Fruit fly (Drosophila melanogaster) whole organism, larva: ENCODE measurements around the gene RpS2.
A peak's percentile ranks its signal among the peaks of the same experiment; 100 is the strongest.

Source experiments
- noc ChIP-seq: fragments of 200-800 bp; sonication (Bioruptor generic); optimal IDR thresholded peaks from 3 replicates; lab custom pipeline; 2019; ENCODE audit warnings: missing biosample characterization, mild to moderate bottlenecking, missing genetic modification characterization, moderate library complexity

Gene RpS2

DNA sequence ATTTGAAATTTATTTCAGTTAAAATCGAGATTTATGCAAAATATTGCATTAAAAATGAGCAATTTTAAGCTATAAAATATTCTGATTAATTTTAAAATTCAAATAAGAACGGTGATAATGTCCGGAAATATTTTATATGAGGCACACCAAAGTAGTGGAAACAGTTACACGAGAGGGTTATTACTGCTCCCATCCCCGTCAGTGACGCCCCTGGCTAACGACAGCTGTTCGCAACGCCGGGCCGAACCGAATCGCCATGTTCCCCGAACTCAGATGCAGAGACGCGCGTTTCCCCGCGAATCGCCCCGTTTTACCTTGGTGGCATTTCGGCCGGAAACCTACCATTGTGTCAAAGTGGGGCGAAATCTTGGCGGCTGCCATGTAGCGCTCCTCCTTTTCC lies 14.4 kb upstream of the RpS2 start:
- TF ChIP-seq noc (tag; lab: Kevin White, UChicago): peak; percentile 25

DNA sequence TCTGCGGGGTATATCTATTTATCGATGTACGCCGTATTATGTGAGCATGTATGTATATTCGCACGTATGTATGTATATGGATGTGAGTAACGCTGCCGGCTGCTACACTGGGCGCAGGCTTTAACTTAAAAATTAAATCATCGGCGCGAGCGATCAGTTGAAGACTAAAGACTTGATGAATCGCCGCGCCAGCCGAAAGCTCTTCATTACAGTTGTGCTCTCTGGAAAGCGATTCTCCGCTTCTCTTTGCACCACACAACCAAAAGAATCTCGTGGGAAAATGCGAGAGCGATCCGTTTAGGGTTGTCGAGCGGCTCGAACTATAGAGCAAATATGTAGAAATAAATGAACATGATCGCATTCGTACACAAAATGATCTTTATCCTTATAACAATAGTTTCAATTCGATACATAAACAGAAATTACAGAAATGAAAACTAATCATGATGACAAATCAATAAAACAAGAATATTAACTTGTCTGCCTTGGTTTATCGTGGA lies 11.2 kb upstream of the RpS2 start, which contains the start of gene CG13124:
Gene CG13124, minus strand, starts transcription at position 166 of the 500 bp plus-strand sequence.
- no peak for TF ChIP-seq noc (tag; lab: Kevin White, UChicago)

DNA sequence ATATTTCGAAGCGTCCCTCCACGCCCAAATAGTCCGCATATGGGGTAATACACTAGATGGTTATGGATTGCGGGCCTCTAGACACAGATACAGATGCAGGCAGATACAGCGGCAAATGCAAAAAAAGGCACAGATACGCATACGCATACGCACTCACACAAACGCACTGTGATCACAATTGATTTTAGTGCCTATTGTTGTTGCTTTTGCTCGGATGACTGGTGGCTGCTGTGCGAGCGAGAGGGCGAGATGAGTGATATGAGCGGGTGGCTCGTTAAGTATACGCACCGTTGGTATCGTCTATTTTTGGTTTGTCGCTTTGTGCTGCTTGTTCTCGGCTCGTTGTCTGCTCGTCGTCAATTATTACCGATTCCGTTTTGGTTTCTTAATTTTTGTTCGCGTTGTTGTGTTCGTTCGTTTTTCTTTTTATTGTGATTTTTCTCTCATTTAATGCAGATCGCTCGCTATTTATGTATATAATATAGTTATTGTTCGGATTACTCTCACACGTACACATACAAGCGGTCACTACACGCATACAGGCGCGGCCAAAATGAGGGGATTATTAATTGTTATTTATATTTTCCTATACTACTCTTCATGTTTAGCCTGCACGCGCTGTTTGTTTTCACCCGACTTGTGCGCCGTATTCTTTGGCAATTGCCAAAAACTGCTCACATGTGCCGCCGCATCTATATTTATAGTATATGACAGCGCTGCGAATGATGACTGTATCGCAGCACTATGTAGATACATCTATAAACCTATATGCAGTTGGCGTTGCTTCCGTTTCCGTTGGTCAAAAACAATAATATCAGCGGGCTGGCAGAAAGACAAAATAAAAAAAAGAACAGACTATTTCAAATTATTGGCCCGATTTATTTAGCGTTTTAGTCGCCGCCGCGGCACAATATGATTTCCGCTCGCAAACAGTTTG lies 10.2 kb upstream of the RpS2 start:
- TF ChIP-seq noc (tag; lab: Kevin White, UChicago): no peak

DNA sequence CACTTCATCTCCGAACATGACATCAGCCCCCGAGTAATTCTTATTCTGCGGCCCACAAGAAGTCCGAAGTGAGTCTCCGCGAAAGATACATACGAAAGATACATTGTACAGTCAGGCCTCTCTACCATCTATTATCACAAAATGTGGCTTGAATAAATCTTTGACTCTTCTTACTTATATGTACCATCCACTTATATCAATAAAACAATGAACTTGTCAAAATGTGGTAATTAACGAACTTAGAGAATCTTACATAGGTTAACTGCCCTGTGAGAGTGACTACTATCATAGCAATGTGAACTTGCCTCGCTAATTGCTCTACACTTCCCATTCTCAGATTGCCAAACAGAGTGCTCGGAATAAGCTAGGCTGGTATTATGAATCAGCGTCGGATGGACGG lies 9.3 kb upstream of the RpS2 start:
- no peak for TF ChIP-seq noc (tag; lab: Kevin White, UChicago)

DNA sequence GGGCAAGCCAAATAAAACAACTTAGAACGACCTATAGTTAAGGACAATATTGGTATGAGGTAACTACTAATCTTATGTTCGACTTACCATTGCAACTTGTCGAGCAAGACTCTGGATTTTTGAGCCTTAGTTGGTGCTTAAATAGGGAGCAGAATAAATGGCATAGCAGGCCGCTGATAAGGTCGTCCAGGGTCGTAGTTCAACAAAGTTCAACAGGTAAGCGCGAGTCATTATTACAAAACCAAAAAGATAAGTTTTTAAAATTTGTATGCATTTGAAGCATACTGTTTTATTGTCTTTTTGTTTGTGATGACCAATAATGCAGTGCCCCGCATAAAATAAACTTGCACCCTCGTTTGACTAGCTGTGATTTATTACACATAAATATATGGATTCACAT lies 5.7 kb upstream of the RpS2 start, which contains the start of gene Muc30E:
Gene Muc30E, minus strand, starts transcription at position 101 of the 400 bp plus-strand sequence.
- no peak for TF ChIP-seq noc (tag; lab: Kevin White, UChicago)

DNA sequence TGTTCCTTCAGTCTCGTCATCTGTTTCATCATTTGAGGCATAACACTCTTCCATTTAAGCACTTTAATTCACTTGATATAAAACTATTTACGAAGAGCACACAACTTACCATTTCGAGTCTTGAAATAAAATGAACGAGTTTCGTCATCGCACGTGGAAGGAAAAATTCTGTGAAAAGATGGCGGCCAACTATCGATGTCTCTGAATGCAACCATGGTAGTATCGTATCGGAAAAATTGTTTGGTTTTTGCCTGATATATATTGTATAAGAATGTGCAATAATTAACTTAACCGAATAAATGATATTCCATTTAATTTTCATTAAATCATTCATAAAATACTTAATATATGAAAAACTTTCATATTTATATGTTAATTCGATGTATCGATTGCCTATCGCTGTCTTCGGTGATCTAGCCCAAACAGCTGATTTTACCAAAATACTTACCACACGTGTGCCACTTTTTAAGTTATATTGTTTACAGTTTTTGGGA lies 2.4 kb downstream of the RpS2 start, which contains the start of gene Bka:
Gene Bka, plus strand, starts transcription at position 417 of the 494 bp plus-strand sequence.
- TF ChIP-seq noc (tag; lab: Kevin White, UChicago): peak; percentile 52

DNA sequence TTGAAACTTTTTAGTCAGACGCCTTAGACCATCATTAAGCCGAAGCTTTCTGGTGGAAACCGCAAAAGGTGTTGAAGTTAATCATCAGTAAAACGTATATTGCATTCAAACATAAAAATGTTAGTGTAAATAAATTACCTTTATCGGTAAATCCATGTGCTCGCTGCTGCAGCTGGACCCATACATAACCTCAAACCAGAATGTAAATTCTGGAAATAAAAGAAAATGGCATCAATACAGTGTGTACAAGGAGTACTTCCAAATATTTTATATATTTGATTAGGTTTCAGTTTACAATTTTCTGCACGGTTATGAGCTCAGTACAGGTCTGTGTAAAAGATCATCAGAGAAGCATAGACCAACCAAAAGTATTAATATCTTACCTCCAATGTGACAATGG lies 3.2 kb downstream of the RpS2 start:
- no peak for TF ChIP-seq noc (tag; lab: Kevin White, UChicago)

DNA sequence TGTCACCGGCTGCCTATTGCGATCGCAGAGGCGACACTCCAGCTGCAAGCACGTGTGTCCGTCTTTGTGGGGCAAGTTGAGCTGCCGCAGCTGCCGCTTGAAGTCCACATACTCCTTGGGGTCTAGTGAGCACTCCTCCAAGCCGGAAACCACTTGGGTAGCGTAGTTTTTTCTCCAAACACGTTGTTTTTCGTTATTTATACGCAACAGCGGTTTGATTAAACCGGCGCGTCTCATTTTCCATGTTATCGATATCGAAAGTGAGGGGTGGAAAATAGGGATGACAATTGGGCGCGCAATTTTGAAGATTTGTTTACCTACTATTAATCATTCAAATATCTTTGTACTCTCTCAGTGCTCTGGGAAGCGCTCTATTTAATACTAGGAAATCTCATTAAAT lies 4.2 kb downstream of the RpS2 start, which contains the start of gene mtDNA-helicase:
Gene mtDNA-helicase, minus strand, starts transcription at position 264 of the 400 bp plus-strand sequence.
- TF ChIP-seq noc (tag; lab: Kevin White, UChicago): no peak

DNA sequence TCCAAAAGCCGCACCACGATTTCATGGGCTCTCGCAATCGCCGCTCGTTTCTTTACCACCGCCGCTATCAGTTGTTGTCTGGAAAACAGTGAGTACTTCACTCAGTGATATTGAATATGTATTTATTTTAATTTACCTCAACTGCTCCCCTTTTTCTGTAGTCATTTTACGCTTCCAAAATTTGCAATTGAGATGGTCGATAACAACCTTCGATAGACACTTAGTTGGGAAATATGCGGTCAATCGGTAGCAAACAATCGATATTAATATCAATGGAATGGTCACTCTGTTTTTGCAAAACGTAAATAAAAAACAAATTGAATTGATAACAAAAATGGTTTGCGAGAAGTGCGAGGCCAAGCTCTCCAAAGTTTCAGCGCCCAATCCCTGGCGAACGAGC lies 6.8 kb downstream of the RpS2 start, which contains the start of the genes CG34183 and CG4537:
Gene CG34183, minus strand, starts transcription at position 197 of the 400 bp plus-strand sequence.
Gene CG4537, plus strand, starts transcription at position 310 of the 400 bp plus-strand sequence.
- TF ChIP-seq noc (tag; lab: Kevin White, UChicago): no peak

DNA sequence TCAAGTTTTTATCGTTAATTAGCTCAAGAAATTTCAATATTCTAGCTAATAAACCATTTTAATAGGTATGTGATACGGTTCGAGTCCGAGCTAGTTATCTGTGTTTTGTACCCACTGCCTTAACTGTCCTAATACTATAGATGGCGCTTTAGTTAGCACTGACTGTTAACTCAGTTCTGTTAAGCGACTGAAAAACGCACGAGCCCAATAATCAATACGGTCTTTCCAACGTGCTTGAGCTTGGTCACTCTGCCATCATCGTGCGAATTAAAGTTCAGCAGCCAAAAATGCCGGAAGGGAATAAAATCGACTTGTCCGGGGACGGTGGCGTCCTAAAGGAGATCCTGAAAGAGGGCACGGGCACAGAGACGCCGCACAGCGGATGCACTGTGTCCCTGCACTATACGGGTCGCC lies 9.5 kb downstream of the RpS2 start, which contains the start of gene Fkbp59:
Gene Fkbp59, plus strand, starts transcription at position 150 of the 414 bp plus-strand sequence.
- TF ChIP-seq noc (tag; lab: Kevin White, UChicago): no peak

DNA sequence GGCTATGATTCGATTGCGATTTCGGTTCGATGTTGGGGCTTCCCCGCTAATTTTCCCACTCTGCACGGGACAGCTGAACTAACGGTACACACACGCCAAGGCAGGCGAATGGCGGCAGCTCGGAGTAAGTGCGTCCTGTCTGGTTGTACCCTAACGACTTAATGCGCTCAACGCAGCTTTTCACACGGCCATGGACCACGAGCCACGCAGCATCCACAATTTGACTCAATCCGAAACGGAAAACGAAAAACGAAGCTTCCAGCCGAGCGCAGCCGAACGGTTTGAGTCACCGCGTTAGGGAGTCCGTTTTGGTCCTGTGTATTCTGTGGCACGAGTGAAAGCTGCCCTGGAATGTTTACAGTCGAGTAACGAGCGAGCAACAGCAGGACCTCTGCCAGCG lies 11.3 kb downstream of the RpS2 start, which contains the start of gene nAChRalpha6:
Gene nAChRalpha6, minus strand, starts transcription at position 165 of the 400 bp plus-strand sequence.
- no peak for TF ChIP-seq noc (tag; lab: Kevin White, UChicago)

DNA sequence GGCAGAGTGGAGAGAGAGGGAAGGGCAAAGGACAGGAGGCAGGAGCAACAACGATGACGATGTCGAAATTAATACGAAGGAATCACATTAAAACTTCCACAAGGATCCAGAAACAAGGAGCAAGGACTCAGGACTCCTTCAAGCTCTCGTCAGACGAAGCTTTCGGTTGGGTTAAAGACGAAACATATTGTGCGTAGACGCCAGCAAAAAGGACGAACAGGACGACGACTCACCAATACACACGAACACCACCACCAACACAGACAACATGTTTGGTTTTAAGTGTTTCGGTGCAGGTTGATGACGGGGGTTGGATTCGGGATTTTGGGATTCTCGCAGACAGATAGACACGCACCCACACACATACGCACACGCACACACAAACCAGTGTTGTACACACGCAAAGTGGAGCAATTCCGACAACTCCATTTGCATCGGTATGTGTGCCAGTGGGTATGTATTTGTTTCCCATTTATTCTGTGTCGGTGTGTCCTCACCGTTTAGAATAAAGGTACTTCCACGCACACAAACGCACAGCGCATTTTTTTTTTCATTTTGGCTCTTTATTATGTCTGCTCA lies 14.9 kb downstream of the RpS2 start:
- TF ChIP-seq noc (tag; lab: Kevin White, UChicago): no peak

DNA sequence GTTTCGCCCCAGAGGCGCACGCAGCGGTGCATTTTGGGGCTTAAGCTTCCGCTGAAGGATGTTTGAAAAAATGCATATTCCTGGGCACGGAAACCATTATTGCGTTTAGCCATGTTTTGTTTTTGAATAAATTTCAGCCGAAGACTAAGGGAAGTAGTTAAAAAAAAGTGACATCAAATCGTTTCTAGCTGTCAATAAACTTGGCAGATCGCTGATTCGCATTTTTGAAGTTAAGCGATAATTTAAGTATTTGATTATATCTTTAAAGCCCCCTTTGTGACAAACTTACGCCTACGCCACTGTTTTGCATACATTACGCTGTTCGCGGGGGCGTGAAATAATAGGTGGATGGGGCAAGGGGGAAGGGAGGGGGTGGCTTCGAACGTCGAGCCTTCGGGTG lies 33.0 kb downstream of the RpS2 start:
- peak; percentile 16 for TF ChIP-seq noc (tag; lab: Kevin White, UChicago)

DNA sequence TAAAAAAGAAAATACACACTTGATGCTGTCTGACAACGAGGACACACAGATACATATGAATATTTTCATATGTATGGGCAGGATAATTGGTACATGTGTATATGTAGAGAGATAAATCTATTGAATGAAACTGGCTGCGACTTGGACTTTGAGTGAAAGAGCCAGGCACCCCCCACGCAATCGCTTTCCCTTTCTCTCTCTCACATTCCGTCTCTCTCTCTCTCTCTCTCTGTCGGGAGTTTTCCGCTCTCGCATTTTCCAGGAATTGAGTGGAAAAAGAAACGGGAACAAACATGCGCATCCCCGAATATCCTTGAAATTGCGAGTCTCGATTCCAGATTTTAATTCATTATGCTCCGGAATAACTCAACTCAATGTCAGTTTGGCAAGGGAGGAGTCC lies 33.9 kb downstream of the RpS2 start:
- no peak for TF ChIP-seq noc (tag; lab: Kevin White, UChicago)

DNA sequence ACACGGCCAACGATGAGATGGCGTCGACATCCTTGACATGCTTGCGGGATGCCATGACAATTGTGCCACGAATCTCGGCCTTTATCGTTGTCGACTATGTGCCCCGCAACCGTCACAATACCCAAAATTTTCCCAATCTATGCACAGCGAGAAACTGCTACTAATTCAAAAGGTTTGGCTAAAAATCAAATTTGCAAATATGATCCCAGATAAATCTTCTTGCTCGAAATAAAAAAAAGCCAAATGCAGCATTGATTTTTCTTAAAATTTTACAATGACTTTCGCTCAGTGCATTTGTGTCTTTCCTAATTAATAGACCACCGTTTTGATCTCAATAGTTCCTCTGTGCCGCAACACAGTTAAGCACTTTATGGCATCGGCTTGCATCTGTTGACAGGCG lies 34.4 kb downstream of the RpS2 start:
- TF ChIP-seq noc (tag; lab: Kevin White, UChicago): no peak

DNA sequence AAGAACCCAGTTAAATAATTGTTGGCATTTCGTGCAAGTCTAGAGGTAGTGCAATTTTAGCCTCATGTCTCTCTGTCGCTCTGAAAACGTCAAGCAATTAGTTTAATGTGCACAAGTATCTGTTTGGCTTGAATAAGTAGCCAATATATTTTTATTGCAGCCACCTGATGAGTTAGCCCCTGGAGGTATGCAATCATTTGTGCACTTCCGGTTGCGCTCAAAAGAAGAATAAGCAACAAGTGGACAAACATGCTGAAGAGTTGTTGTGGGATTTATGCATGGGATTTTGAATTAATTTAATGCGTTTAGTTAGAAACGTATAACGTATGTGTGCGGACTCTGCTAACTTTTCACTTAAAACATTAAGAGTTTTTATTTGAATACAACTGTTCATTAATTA lies 46.6 kb downstream of the RpS2 start:
- TF ChIP-seq noc (tag; lab: Kevin White, UChicago): no peak
